Fruit fly (Drosophila melanogaster): Measurements from ENCODE around the gene Pstk.

- TF ChIP-seq Myc (optimal IDR thresholded peaks at IDR 0.05) (no peak), ttk (optimal IDR thresholded peaks at IDR 0.05) (no peak), h (optimal IDR thresholded peaks at IDR 0.05) (no peak)
Observed at dm6 chrX:19662583-19663195, 44.4 kb upstream of the Pstk start.
